Worm (Caenorhabditis elegans) whole organism, late embryonic: ENCODE results near the gene rab-7.

Source experiments
- C08G9.2 ChIP-seq: sonication (generic microtip); optimal IDR thresholded peaks from 2 replicates; lab custom pipeline; 2016; ENCODE audit warnings: mild to moderate bottlenecking, missing genetic modification characterization, moderate library complexity, missing compliant biosample characterization
- C38D4.7 ChIP-seq: fragments of 200-800 bp; sonication (Bioruptor generic); optimal IDR thresholded peaks from 2 replicates; lab custom pipeline; 2018; ENCODE audit warnings: mild to moderate bottlenecking, missing genetic modification characterization, moderate library complexity, missing compliant biosample characterization
- F13H6.1 ChIP-seq: sonication (generic microtip); optimal IDR thresholded peaks from 2 replicates; lab custom pipeline; 2016; ENCODE audit warnings: missing genetic modification characterization, missing compliant biosample characterization
- T23F11.4 ChIP-seq: fragments of 200-800 bp; sonication (Bioruptor generic); optimal IDR thresholded peaks from 2 replicates; lab custom pipeline; 2018; ENCODE audit warnings: mild to moderate bottlenecking, missing genetic modification characterization, missing compliant biosample characterization
- ahr-1 ChIP-seq: sonication (generic microtip); optimal IDR thresholded peaks from 2 replicates; lab custom pipeline; 2016; ENCODE audit warnings: missing genetic modification characterization, missing compliant biosample characterization
- ama-1 ChIP-seq: fragments of 150-350 bp; optimal IDR thresholded peaks from 2 replicates; lab custom pipeline; 2014
- ceh-14 ChIP-seq: sonication (generic microtip); optimal IDR thresholded peaks from 2 replicates; lab custom pipeline; 2016; ENCODE audit warnings: missing genotype, missing genetic modification characterization, missing compliant biosample characterization
- ceh-22 ChIP-seq: sonication (generic microtip); optimal IDR thresholded peaks from 2 replicates; lab custom pipeline; 2017; ENCODE audit warnings: missing biosample characterization, missing genetic modification characterization
- ceh-24 ChIP-seq: sonication (generic microtip); optimal IDR thresholded peaks from 2 replicates; lab custom pipeline; 2016; ENCODE audit warnings: mild to moderate bottlenecking, missing genetic modification characterization, missing compliant biosample characterization
- ceh-34 ChIP-seq: sonication (generic microtip); optimal IDR thresholded peaks from 2 replicates; lab custom pipeline; 2016; ENCODE audit warnings: mild to moderate bottlenecking, missing genetic modification characterization, missing compliant biosample characterization
- ceh-6 ChIP-seq: fragments of 200-800 bp; sonication (Bioruptor generic); optimal IDR thresholded peaks from 2 replicates; lab custom pipeline; 2018; ENCODE audit warnings: mild to moderate bottlenecking, missing genetic modification characterization, missing compliant biosample characterization
- elt-2 ChIP-seq: sonication (generic microtip); optimal IDR thresholded peaks from 2 replicates; lab custom pipeline; 2016; ENCODE audit warnings: missing genetic modification reagents, missing genetic modification characterization, missing compliant biosample characterization
- elt-4 ChIP-seq: sonication (generic microtip); optimal IDR thresholded peaks from 2 replicates; lab custom pipeline; 2016; ENCODE audit warnings: missing genetic modification characterization, missing compliant biosample characterization
- fax-1 ChIP-seq: sonication (generic microtip); optimal IDR thresholded peaks from 2 replicates; lab custom pipeline; 2016; ENCODE audit warnings: missing genotype, missing genetic modification characterization, missing compliant biosample characterization
- fkh-6 ChIP-seq: sonication (generic microtip); optimal IDR thresholded peaks from 2 replicates; lab custom pipeline; 2016; ENCODE audit warnings: missing genetic modification characterization, missing compliant biosample characterization
- hlh-15 ChIP-seq: sonication (generic microtip); optimal IDR thresholded peaks from 2 replicates; lab custom pipeline; 2016; ENCODE audit warnings: missing genetic modification characterization, missing compliant biosample characterization
- hlh-6 ChIP-seq: sonication (generic microtip); optimal IDR thresholded peaks from 2 replicates; lab custom pipeline; 2016; ENCODE audit warnings: missing genotype, missing genetic modification characterization, missing compliant biosample characterization
- hlh-8 ChIP-seq: sonication (generic microtip); optimal IDR thresholded peaks from 2 replicates; lab custom pipeline; 2016; ENCODE audit warnings: missing genotype, missing genetic modification characterization, missing compliant biosample characterization
- lin-11 ChIP-seq: fragments of 200-800 bp; sonication (Bioruptor generic); optimal IDR thresholded peaks from 2 replicates; lab custom pipeline; 2018; ENCODE audit warnings: mild to moderate bottlenecking, missing genetic modification characterization, missing compliant biosample characterization
- madf-2 ChIP-seq: sonication (generic microtip); optimal IDR thresholded peaks from 2 replicates; lab custom pipeline; 2017; ENCODE audit warnings: missing genetic modification characterization, missing compliant biosample characterization
- nfya-1 ChIP-seq: sonication (generic microtip); optimal IDR thresholded peaks from 2 replicates; lab custom pipeline; 2017; ENCODE audit warnings: missing genetic modification characterization, mild to moderate bottlenecking, missing compliant biosample characterization, antibody characterized with exemption, moderate library complexity
- nhr-11 ChIP-seq: fragments of 150-350 bp; optimal IDR thresholded peaks from 2 replicates; lab custom pipeline; 2014; ENCODE audit warnings: missing biosample characterization, missing genetic modification characterization
- nhr-232 ChIP-seq: sonication (generic microtip); optimal IDR thresholded peaks from 2 replicates; lab custom pipeline; 2016; ENCODE audit warnings: missing genetic modification characterization, missing compliant biosample characterization
- odd-2 ChIP-seq: sonication (generic microtip); optimal IDR thresholded peaks from 2 replicates; lab custom pipeline; 2017; ENCODE audit warnings: antibody characterized with exemption, mild to moderate bottlenecking, missing genetic modification characterization, missing compliant biosample characterization
- pag-3 ChIP-seq: sonication (generic microtip); optimal IDR thresholded peaks from 2 replicates; lab custom pipeline; 2016; ENCODE audit warnings: missing compliant biosample characterization, missing genetic modification characterization, borderline replicate concordance
- pat-9 ChIP-seq: fragments of 200-800 bp; sonication (Bioruptor generic); optimal IDR thresholded peaks from 2 replicates; lab custom pipeline; 2018; ENCODE audit warnings: mild to moderate bottlenecking, missing genetic modification characterization, moderate library complexity, missing compliant biosample characterization
- pha-4 ChIP-seq: fragments of 150-350 bp; optimal IDR thresholded peaks from 2 replicates; lab custom pipeline; 2018; ENCODE audit warnings: missing biosample characterization, missing genetic modification reagents, missing genetic modification characterization
- pqm-1 ChIP-seq: sonication (generic microtip); optimal IDR thresholded peaks from 2 replicates; lab custom pipeline; 2016; ENCODE audit warnings: missing genetic modification characterization, missing compliant biosample characterization
- sdc-2 ChIP-seq: sonication (generic microtip); optimal IDR thresholded peaks from 2 replicates; lab custom pipeline; 2016; ENCODE audit warnings: missing genotype, missing genetic modification characterization, missing compliant biosample characterization
- sox-2 ChIP-seq: fragments of 200-800 bp; sonication (Bioruptor generic); IDR thresholded peaks from 2 replicates; pipeline ENCODE4 v1.3.6; 2022; ENCODE audit warnings: missing genetic modification reagents, missing genetic modification characterization, missing compliant biosample characterization
- sox-4 ChIP-seq: sonication (generic microtip); optimal IDR thresholded peaks from 2 replicates; lab custom pipeline; 2017; ENCODE audit warnings: mild to moderate bottlenecking, missing genetic modification characterization, inconsistent platforms, missing compliant biosample characterization
- unc-3 ChIP-seq, 2 experiments: fragments of 200-800 bp in 1 of 2; sonication (Bioruptor generic) in 1 of 2; sonication (generic microtip) in 1 of 2; conservative IDR thresholded peaks in 1 of 2; optimal IDR thresholded peaks in 1 of 2; 2 replicates each; pipeline versions ENCODE4 v1.3.6 to Lab custom; 2016 to 2022; ENCODE audit warnings: missing compliant biosample characterization in 2 of 2, missing genetic modification characterization in 2 of 2, missing genetic modification reagents in 1 of 2
- unc-42 ChIP-seq: sonication (generic microtip); optimal IDR thresholded peaks from 2 replicates; lab custom pipeline; 2016; ENCODE audit warnings: missing genotype, missing genetic modification characterization, missing compliant biosample characterization
- unc-55 ChIP-seq: sonication (generic microtip); optimal IDR thresholded peaks from 2 replicates; lab custom pipeline; 2017; ENCODE audit warnings: missing biosample characterization, missing genetic modification reagents, missing genetic modification characterization
- unc-86 ChIP-seq: sonication (generic microtip); optimal IDR thresholded peaks from 2 replicates; lab custom pipeline; 2016; ENCODE audit warnings: missing genetic modification characterization, missing compliant biosample characterization
- ztf-16 ChIP-seq: sonication (generic microtip); optimal IDR thresholded peaks from 2 replicates; lab custom pipeline; 2017; ENCODE audit warnings: missing genetic modification characterization, missing compliant biosample characterization

rab-7 gene

ce11 chrII:11917530-11917952, 49.2 kb downstream of the rab-7 start:
- TF ChIP-seq nhr-232 (tag; lab: Kevin White, UChicago): no peak
- TF ChIP-seq pha-4 (tag; lab: Kevin White, UChicago): no peak
- no peak for TF ChIP-seq sdc-2
- no peak for TF ChIP-seq ceh-14 (tag; lab: Kevin White, UChicago)
- TF ChIP-seq ceh-24 (tag; lab: Kevin White, UChicago): no peak
- TF ChIP-seq T23F11.4 (GFP tag; lab: Kevin White, UChicago): no peak
- no peak for TF ChIP-seq sox-2 (GFP tag; lab: Robert Waterston, UW)
- TF ChIP-seq C08G9.2 (tag; lab: Kevin White, UChicago): no peak
- no peak for TF ChIP-seq pat-9 (tag; lab: Kevin White, UChicago)
- TF ChIP-seq hlh-6 (tag; lab: Kevin White, UChicago): no peak
- no peak for TF ChIP-seq fax-1 (tag; lab: Kevin White, UChicago)
- no peak for TF ChIP-seq F13H6.1 (tag; lab: Kevin White, UChicago)
- TF ChIP-seq pqm-1 (tag; lab: Kevin White, UChicago): no peak
- no peak for TF ChIP-seq odd-2 (tag; lab: Kevin White, UChicago)
- TF ChIP-seq C38D4.7 (GFP tag; lab: Kevin White, UChicago): no peak
- TF ChIP-seq hlh-15: no peak
- TF ChIP-seq elt-2 (tag; lab: Kevin White, UChicago): no peak
- TF ChIP-seq hlh-8 (tag; lab: Kevin White, UChicago): no peak

- no peak for TF ChIP-seq ahr-1 (tag; lab: Kevin White, UChicago)
- TF ChIP-seq ceh-6 (GFP tag; lab: Kevin White, UChicago): no peak
- no peak for TF ChIP-seq unc-3 (GFP tag; conservative IDR thresholded peaks at IDR 0.05; lab: Robert Waterston, UW)
- TF ChIP-seq unc-3 (tag; optimal IDR thresholded peaks at IDR 0.05; lab: Kevin White, UChicago): no peak
- no peak for TF ChIP-seq sox-4 (tag; lab: Kevin White, UChicago)
- TF ChIP-seq lin-11 (tag; lab: Kevin White, UChicago): no peak
- TF ChIP-seq ztf-16 (tag; lab: Kevin White, UChicago): no peak
- TF ChIP-seq nfya-1: no peak
- no peak for TF ChIP-seq ceh-34 (tag; lab: Kevin White, UChicago)
- TF ChIP-seq fkh-6: no peak
- no peak for TF ChIP-seq madf-2 (tag; lab: Kevin White, UChicago)
Measured at ce11 chrII:11916945-11917344, 49.8 kb downstream of the rab-7 start.

ce11 chrII:11916555-11916941, 50.2 kb downstream of the rab-7 start:
- TF ChIP-seq nhr-11 (tag; lab: Kevin White, UChicago) (no peak), unc-42 (tag; lab: Kevin White, UChicago) (no peak), hlh-6 (tag; lab: Kevin White, UChicago) (no peak), sox-4 (tag; lab: Kevin White, UChicago) (no peak), elt-4 (tag; lab: Kevin White, UChicago) (no peak), unc-86 (no peak), ama-1 (lab: Kevin White, UChicago) (no peak), C38D4.7 (GFP tag; lab: Kevin White, UChicago) (no peak), pqm-1 (tag; lab: Kevin White, UChicago) (no peak), pag-3 (tag; lab: Kevin White, UChicago) (no peak), ceh-6 (GFP tag; lab: Kevin White, UChicago) (no peak), unc-55 (no peak), ceh-22 (tag; lab: Kevin White, UChicago) (no peak), madf-2 (tag; lab: Kevin White, UChicago) (no peak), nfya-1 (no peak), sox-2 (GFP tag; lab: Robert Waterston, UW) (no peak)
